Worm (Caenorhabditis elegans) whole organism, L4 larva: Measurements from ENCODE around the gene T20B3.1.

Experiments
- F26F4.8 ChIP-seq: fragments of 200-800 bp; sonication (Bioruptor generic); conservative IDR thresholded peaks from 2 replicates; pipeline ENCODE4 v1.3.6; 2022; ENCODE audit warnings: missing genetic modification characterization, missing compliant biosample characterization
- F44E2.7 ChIP-seq: fragments of 200-800 bp; sonication (Bioruptor generic); IDR thresholded peaks from 2 replicates; pipeline ENCODE4 v2.1.2; 2022; ENCODE audit warnings: missing genetic modification characterization, missing compliant biosample characterization
- T20F7.1 ChIP-seq: fragments of 200-800 bp; sonication (Bioruptor generic); optimal IDR thresholded peaks from 2 replicates; lab custom pipeline; 2018; ENCODE audit warnings: mild to moderate bottlenecking, missing genetic modification characterization, missing compliant biosample characterization
- gei-8 ChIP-seq: fragments of 200-800 bp; sonication (Bioruptor generic); optimal IDR thresholded peaks from 2 replicates; lab custom pipeline; 2018; ENCODE audit warnings: mild to moderate bottlenecking, missing genetic modification characterization, missing compliant biosample characterization
- nhr-10 ChIP-seq: fragments of 150-350 bp; optimal IDR thresholded peaks from 2 replicates; lab custom pipeline; 2014; ENCODE audit warnings: missing biosample characterization, missing genetic modification characterization
- nhr-11 ChIP-seq: fragments of 150-350 bp; optimal IDR thresholded peaks from 2 replicates; lab custom pipeline; 2014; ENCODE audit warnings: missing biosample characterization, missing genetic modification characterization
- skn-1 ChIP-seq: fragments of 150-350 bp; optimal IDR thresholded peaks from 2 replicates; lab custom pipeline; 2014; ENCODE audit warnings: missing biosample characterization, missing genetic modification characterization

- TF ChIP-seq gei-8: no peak
- TF ChIP-seq nhr-11: no peak
- TF ChIP-seq skn-1 (tag; lab: Kevin White, UChicago): no peak
- no peak for TF ChIP-seq T20F7.1 (GFP tag; lab: Kevin White, UChicago)
- no peak for TF ChIP-seq F26F4.8 (GFP tag; lab: Robert Waterston, UW)
- no peak for TF ChIP-seq F44E2.7 (GFP tag; lab: Robert Waterston, UW)
- no peak for TF ChIP-seq nhr-10 (tag; lab: Kevin White, UChicago)
Measured at ce11 chrV:16786012-16786411, 29.3 kb upstream of the T20B3.1 start.
